Fruit fly (Drosophila melanogaster) whole organism, embryonic: Measurements from ENCODE around the gene Tyler.

Experiments
- Antp ChIP-seq: fragments of 200-800 bp; sonication (Bioruptor generic); optimal IDR thresholded peaks from 3 replicates; lab custom pipeline; 2016; ENCODE audit warnings: missing biosample characterization, missing genetic modification characterization
- BtbVII ChIP-seq: fragments of 200-800 bp; sonication (Bioruptor generic); optimal IDR thresholded peaks from 3 replicates; lab custom pipeline; 2017; ENCODE audit warnings: missing biosample characterization, mild to moderate bottlenecking, missing genetic modification characterization
- CG10366 ChIP-seq: fragments of 200-800 bp; sonication (Bioruptor generic); IDR thresholded peaks from 2 replicates; pipeline ENCODE4 v1.3.6; 2022; ENCODE audit warnings: missing biosample characterization, missing genetic modification characterization
- CG11085 ChIP-seq: fragments of 200-800 bp; sonication (Bioruptor generic); IDR thresholded peaks from 2 replicates; pipeline ENCODE4 v1.3.6; 2022; ENCODE audit warnings: missing biosample characterization, missing genetic modification characterization
- CG11247 ChIP-seq: fragments of 200-800 bp; sonication (Bioruptor generic); IDR thresholded peaks from 2 replicates; pipeline ENCODE4 v1.3.6; 2022; ENCODE audit warnings: missing biosample characterization, missing genetic modification characterization
- CG11456 ChIP-seq: fragments of 200-800 bp; sonication (Bioruptor generic); IDR thresholded peaks from 3 replicates; pipeline ENCODE4 v1.3.6; 2022; ENCODE audit warnings: missing biosample characterization, missing genetic modification characterization
- CG11560 ChIP-seq: fragments of 200-800 bp; sonication (Bioruptor generic); IDR thresholded peaks from 3 replicates; pipeline ENCODE4 v1.3.6; 2022; ENCODE audit warnings: missing biosample characterization, missing genetic modification characterization
- CG12071 ChIP-seq: fragments of 200-800 bp; sonication (Bioruptor generic); optimal IDR thresholded peaks from 3 replicates; lab custom pipeline; 2018; ENCODE audit warnings: missing biosample characterization, mild to moderate bottlenecking, missing genetic modification characterization
- CG1602 ChIP-seq: fragments of 200-800 bp; sonication (Bioruptor generic); optimal IDR thresholded peaks from 3 replicates; lab custom pipeline; 2016; ENCODE audit warnings: missing biosample characterization, missing genetic modification characterization
- CG16815 ChIP-seq: fragments of 200-800 bp; sonication (Bioruptor generic); optimal IDR thresholded peaks from 3 replicates; lab custom pipeline; 2017; ENCODE audit warnings: missing biosample characterization, mild to moderate bottlenecking, missing genetic modification characterization
- CG17385 ChIP-seq: fragments of 200-800 bp; sonication (Bioruptor generic); optimal IDR thresholded peaks from 3 replicates; lab custom pipeline; 2018; ENCODE audit warnings: missing biosample characterization, mild to moderate bottlenecking, missing genetic modification characterization
- CG17802 ChIP-seq: fragments of 200-800 bp; sonication (Bioruptor generic); optimal IDR thresholded peaks from 2 replicates; lab custom pipeline; 2018; ENCODE audit warnings: missing biosample characterization, mild to moderate bottlenecking, missing genetic modification characterization, moderate library complexity
- CG1792 ChIP-seq: fragments of 200-800 bp; sonication (Bioruptor generic); optimal IDR thresholded peaks from 2 replicates; lab custom pipeline; 2016; ENCODE audit warnings: missing biosample characterization, missing genetic modification characterization
- CG2712 ChIP-seq: fragments of 200-800 bp; optimal IDR thresholded peaks from 3 replicates; lab custom pipeline; 2019; ENCODE audit warnings: missing biosample characterization, mild to moderate bottlenecking, missing genetic modification characterization, moderate library complexity
- CG32532 ChIP-seq: fragments of 200-800 bp; sonication (Bioruptor generic); IDR thresholded peaks from 2 replicates; pipeline ENCODE4 v1.3.6; 2022; ENCODE audit warnings: missing biosample characterization, missing genetic modification characterization
- CG4404 ChIP-seq: fragments of 200-800 bp; sonication (Bioruptor generic); IDR thresholded peaks from 2 replicates; pipeline ENCODE4 v1.3.6; 2022; ENCODE audit warnings: missing biosample characterization, missing genetic modification characterization
- CG4707 ChIP-seq: fragments of 200-800 bp; sonication (Bioruptor generic); optimal IDR thresholded peaks from 2 replicates; lab custom pipeline; 2018; ENCODE audit warnings: missing biosample characterization, mild to moderate bottlenecking, missing genetic modification characterization, moderate library complexity
- CG4820 ChIP-seq: fragments of 200-800 bp; sonication (Bioruptor generic); optimal IDR thresholded peaks from 3 replicates; lab custom pipeline; 2016; ENCODE audit warnings: missing biosample characterization, missing genetic modification characterization
- CG5245 ChIP-seq: fragments of 200-800 bp; sonication (Bioruptor generic); optimal IDR thresholded peaks from 3 replicates; lab custom pipeline; 2016; ENCODE audit warnings: missing biosample characterization, missing genetic modification characterization
- CG6272 ChIP-seq: fragments of 200-800 bp; sonication (Bioruptor generic); IDR thresholded peaks from 2 replicates; pipeline ENCODE4 v1.3.6; 2022; ENCODE audit warnings: missing biosample characterization, missing genetic modification characterization
- CG7745 ChIP-seq: fragments of 200-800 bp; sonication (Bioruptor generic); optimal IDR thresholded peaks from 2 replicates; lab custom pipeline; 2018; ENCODE audit warnings: missing biosample characterization, mild to moderate bottlenecking, missing genetic modification characterization, moderate library complexity
- CG7839 ChIP-seq: fragments of 200-800 bp; sonication (Bioruptor generic); optimal IDR thresholded peaks from 3 replicates; lab custom pipeline; 2018; ENCODE audit warnings: missing biosample characterization, mild to moderate bottlenecking, missing genetic modification characterization, moderate library complexity
- CG8089 ChIP-seq: fragments of 200-800 bp; sonication (Bioruptor generic); optimal IDR thresholded peaks from 3 replicates; lab custom pipeline; 2016; ENCODE audit warnings: missing biosample characterization, missing genetic modification characterization
- CG8765 ChIP-seq: fragments of 200-800 bp; sonication (Bioruptor generic); IDR thresholded peaks from 2 replicates; pipeline ENCODE4 v1.3.6; 2022; ENCODE audit warnings: missing biosample characterization, missing genetic modification characterization
- Deaf1 ChIP-seq: fragments of 200-800 bp; optimal IDR thresholded peaks from 3 replicates; lab custom pipeline; 2019; ENCODE audit warnings: missing biosample characterization, mild to moderate bottlenecking, missing genetic modification characterization, moderate library complexity
- Doc2 ChIP-seq: fragments of 200-800 bp; sonication (Bioruptor generic); IDR thresholded peaks from 2 replicates; pipeline ENCODE4 v1.3.6; 2022; ENCODE audit warnings: missing biosample characterization, missing genetic modification characterization
- Dref ChIP-seq: fragments of 200-800 bp; sonication (Bioruptor generic); IDR thresholded peaks from 2 replicates; pipeline ENCODE4 v1.3.6; 2022; ENCODE audit warnings: missing biosample characterization, missing genetic modification characterization
- Hand ChIP-seq: fragments of 200-800 bp; sonication (Bioruptor generic); optimal IDR thresholded peaks from 2 replicates; lab custom pipeline; 2017; ENCODE audit warnings: mild to moderate bottlenecking, missing biosample characterization, missing genetic modification reagents, missing genetic modification characterization
- HmgZ ChIP-seq: fragments of 200-800 bp; sonication (Bioruptor generic); optimal IDR thresholded peaks from 2 replicates; lab custom pipeline; 2018; ENCODE audit warnings: missing biosample characterization, mild to moderate bottlenecking, missing genetic modification characterization
- Hmr ChIP-seq: fragments of 200-800 bp; sonication (Bioruptor generic); optimal IDR thresholded peaks from 3 replicates; lab custom pipeline; 2017; ENCODE audit warnings: mild to moderate bottlenecking, missing biosample characterization, missing genetic modification reagents, missing genetic modification characterization
- Nf-YB ChIP-seq: fragments of 200-800 bp; sonication (Bioruptor generic); optimal IDR thresholded peaks from 3 replicates; lab custom pipeline; 2019; ENCODE audit warnings: missing biosample characterization, mild to moderate bottlenecking, missing genetic modification characterization, moderate library complexity
- Oli ChIP-seq: fragments of 200-800 bp; sonication (Bioruptor generic); optimal IDR thresholded peaks from 2 replicates; lab custom pipeline; 2018; ENCODE audit warnings: missing biosample characterization, mild to moderate bottlenecking, missing genetic modification characterization, moderate library complexity
- Poxn ChIP-seq: fragments of 200-800 bp; sonication (Bioruptor generic); IDR thresholded peaks from 2 replicates; pipeline ENCODE4 v1.3.6; 2022; ENCODE audit warnings: missing biosample characterization, missing genetic modification characterization
- Ptx1 ChIP-seq: fragments of 200-800 bp; sonication (Bioruptor generic); IDR thresholded peaks from 2 replicates; pipeline ENCODE4 v1.3.6; 2022; ENCODE audit warnings: missing biosample characterization, missing genetic modification characterization
- Six4 ChIP-seq: fragments of 200-800 bp; sonication (Bioruptor generic); optimal IDR thresholded peaks from 2 replicates; lab custom pipeline; 2016; ENCODE audit warnings: missing biosample characterization, missing genetic modification characterization
- Spps ChIP-seq: fragments of 200-800 bp; sonication (Bioruptor generic); optimal IDR thresholded peaks from 2 replicates; lab custom pipeline; 2018; ENCODE audit warnings: missing biosample characterization, mild to moderate bottlenecking, missing genetic modification characterization
- Taf1 ChIP-seq: fragments of 200-800 bp; sonication (Bioruptor generic); IDR thresholded peaks from 2 replicates; pipeline ENCODE4 v1.3.6; 2022; ENCODE audit warnings: missing biosample characterization, missing genetic modification characterization
- bcd ChIP-seq: fragments of 200-800 bp; sonication (Bioruptor generic); optimal IDR thresholded peaks from 2 replicates; lab custom pipeline; 2017; ENCODE audit warnings: missing biosample characterization, mild to moderate bottlenecking, missing genetic modification characterization
- btn ChIP-seq: fragments of 200-800 bp; sonication (Bioruptor generic); optimal IDR thresholded peaks from 2 replicates; lab custom pipeline; 2016; ENCODE audit warnings: missing biosample characterization, missing genetic modification characterization
- da ChIP-seq: fragments of 200-800 bp; sonication (Bioruptor generic); optimal IDR thresholded peaks from 2 replicates; lab custom pipeline; 2016; ENCODE audit warnings: missing biosample characterization, missing genetic modification characterization
- dpn ChIP-seq, 2 experiments: fragments of 200-800 bp; sonication (Bioruptor generic); optimal IDR thresholded peaks; 3 replicates each; lab custom pipeline; 2016; ENCODE audit warnings: missing biosample characterization in 2 of 2, missing genetic modification characterization in 2 of 2
- her ChIP-seq: fragments of 200-800 bp; sonication (Bioruptor generic); optimal IDR thresholded peaks from 2 replicates; lab custom pipeline; 2016; ENCODE audit warnings: missing biosample characterization, missing genetic modification characterization
- jigr1 ChIP-seq: fragments of 200-800 bp; sonication (Bioruptor generic); IDR thresholded peaks from 3 replicates; pipeline ENCODE4 v1.3.6; 2022; ENCODE audit warnings: missing biosample characterization, missing genetic modification characterization
- luna ChIP-seq: fragments of 200-800 bp; sonication (Bioruptor generic); optimal IDR thresholded peaks from 2 replicates; lab custom pipeline; 2016; ENCODE audit warnings: missing biosample characterization, missing genetic modification characterization
- maf-S ChIP-seq: fragments of 200-800 bp; sonication (Bioruptor generic); optimal IDR thresholded peaks from 2 replicates; lab custom pipeline; 2016; ENCODE audit warnings: missing biosample characterization, missing genetic modification characterization
- phol ChIP-seq: fragments of 200-800 bp; sonication (Bioruptor generic); optimal IDR thresholded peaks from 3 replicates; lab custom pipeline; 2018; ENCODE audit warnings: missing biosample characterization, mild to moderate bottlenecking, missing genetic modification characterization, moderate library complexity
- row ChIP-seq: fragments of 200-800 bp; sonication (Bioruptor generic); IDR thresholded peaks from 3 replicates; pipeline ENCODE4 v1.3.6; 2022; ENCODE audit warnings: missing biosample characterization, missing genetic modification characterization
- sens ChIP-seq: fragments of 200-800 bp; sonication (Bioruptor generic); peaks from one replicate; lab custom pipeline; 2016; ENCODE audit warnings: missing biosample characterization, missing genetic modification characterization
- tin ChIP-seq: fragments of 200-800 bp; sonication (Bioruptor generic); optimal IDR thresholded peaks from 3 replicates; lab custom pipeline; 2016; ENCODE audit warnings: missing biosample characterization, missing genetic modification characterization
- zfh1 ChIP-seq: fragments of 200-800 bp; sonication (Bioruptor generic); IDR thresholded peaks from 3 replicates; pipeline ENCODE4 v1.3.6; 2022; ENCODE audit warnings: missing biosample characterization, missing genetic modification characterization
- zfh2 ChIP-seq: fragments of 200-800 bp; sonication (Bioruptor generic); optimal IDR thresholded peaks from 2 replicates; lab custom pipeline; 2016; ENCODE audit warnings: missing biosample characterization, missing genetic modification characterization

Gene Tyler

dm6 chrX:19651757-19652419, 40.6 kb downstream of the Tyler start, which contains the start of the genes Ranbp21 and Elys (continued):
- peak; percentile 72 for TF ChIP-seq Antp (GFP tag; lab: Kevin White, UChicago)
- TF ChIP-seq CG4820 (GFP tag; lab: Kevin White, UChicago) = peak; percentile 16
- no peak for TF ChIP-seq jigr1 (GFP tag; lab: Robert Waterston, UW)
- peak; percentile 55 for TF ChIP-seq CG1792 (GFP tag; lab: Kevin White, UChicago)
- no peak for TF ChIP-seq Oli
- peak; percentile 54; the same call in 1 of the 2 replicates for TF ChIP-seq CG4404 (GFP tag; lab: Robert Waterston, UW)
- peak; percentile 63; the same call in 1 of the 2 replicates for TF ChIP-seq Ptx1 (GFP tag; lab: Robert Waterston, UW)
- peak; percentile 16 for TF ChIP-seq Six4 (GFP tag; lab: Kevin White, UChicago)
- peak; percentile 50 for TF ChIP-seq CG1602
- no peak for TF ChIP-seq CG7839 (tag; lab: Kevin White, UChicago)
- peak; percentile 55; the same call in 1 of the 3 replicates for TF ChIP-seq CG11456 (GFP tag; lab: Robert Waterston, UW)
- TF ChIP-seq CG7745 (tag; lab: Kevin White, UChicago) = no peak
- TF ChIP-seq CG11247 (GFP tag; lab: Robert Waterston, UW) = peak; percentile 38; the same call in 1 of the 2 replicates
- no peak for TF ChIP-seq CG4707 (GFP tag; lab: Kevin White, UChicago)
- peak; percentile 33 for TF ChIP-seq Dref
- peak; percentile 48 for TF ChIP-seq tin (GFP tag; lab: Kevin White, UChicago)
- TF ChIP-seq Taf1 (GFP tag; lab: Robert Waterston, UW) = no peak
- TF ChIP-seq CG10366 (GFP tag; lab: Robert Waterston, UW) = peak; percentile 55
- TF ChIP-seq btn = peak; percentile 5
- 0 out of 2 replicates have a peak, but pooled peaks have one; percentile 9 for TF ChIP-seq CG11085 (GFP tag; lab: Robert Waterston, UW)
- peak; percentile 14 for TF ChIP-seq her (GFP tag; lab: Kevin White, UChicago)
- peak; percentile 59 for TF ChIP-seq phol (tag; lab: Kevin White, UChicago)
- TF ChIP-seq dpn (GFP tag; optimal IDR thresholded peaks at IDR 0.05; lab: Kevin White, UChicago) = peak; percentile 69 to 70
- peak; percentile 70 for TF ChIP-seq row (GFP tag; lab: Robert Waterston, UW)
- no peak for TF ChIP-seq Deaf1 (tag; lab: Kevin White, UChicago)
- TF ChIP-seq bcd (GFP tag; lab: Kevin White, UChicago) = no peak
- no peak for TF ChIP-seq CG16815 (GFP tag; lab: Kevin White, UChicago)
- TF ChIP-seq luna = no peak
- peak; percentile 28 for TF ChIP-seq HmgZ
- TF ChIP-seq CG12071 (GFP tag; lab: Kevin White, UChicago) = no peak
- no peak for TF ChIP-seq Spps (tag; lab: Kevin White, UChicago)
- TF ChIP-seq zfh1 (GFP tag; lab: Robert Waterston, UW) = peak; percentile 66; the same call in 2 of the 3 replicates
- peak; percentile 38 for TF ChIP-seq CG8089 (GFP tag; lab: Kevin White, UChicago)
- TF ChIP-seq Doc2 (GFP tag; lab: Robert Waterston, UW) = no peak
- TF ChIP-seq CG5245 (GFP tag; lab: Kevin White, UChicago) = peak; percentile 28
- no peak for TF ChIP-seq Hmr (GFP tag; lab: Kevin White, UChicago)
- TF ChIP-seq Poxn (GFP tag; lab: Robert Waterston, UW) = no peak
- TF ChIP-seq BtbVII (GFP tag; lab: Kevin White, UChicago) = no peak
- TF ChIP-seq CG17802 = peak; percentile 20
- TF ChIP-seq CG17385 (GFP tag; lab: Kevin White, UChicago) = no peak
- peak; percentile 94 for TF ChIP-seq sens
- peak; percentile 37; the same call in 1 of the 3 replicates for TF ChIP-seq CG11560 (tag; lab: Robert Waterston, UW)
- no peak for TF ChIP-seq CG2712 (tag; lab: Kevin White, UChicago)
- no peak for TF ChIP-seq Hand (GFP tag; lab: Kevin White, UChicago)
- TF ChIP-seq Nf-YB = no peak
- peak; percentile 24 for TF ChIP-seq da (GFP tag; lab: Kevin White, UChicago)
- TF ChIP-seq zfh2 (GFP tag; lab: Kevin White, UChicago) = peak; percentile 75
- peak; percentile 40; the same call in 1 of the 2 replicates for TF ChIP-seq CG32532 (GFP tag; lab: Robert Waterston, UW)
- peak; percentile 43 for TF ChIP-seq maf-S (GFP tag; lab: Kevin White, UChicago)
- peak; percentile 31; the same call in 1 of the 2 replicates for TF ChIP-seq CG8765
- TF ChIP-seq CG6272 = peak; percentile 40; the same call in 1 of the 2 replicates
